Fruit fly (Drosophila melanogaster): Measurements from ENCODE around the gene DEF8.

DNA sequence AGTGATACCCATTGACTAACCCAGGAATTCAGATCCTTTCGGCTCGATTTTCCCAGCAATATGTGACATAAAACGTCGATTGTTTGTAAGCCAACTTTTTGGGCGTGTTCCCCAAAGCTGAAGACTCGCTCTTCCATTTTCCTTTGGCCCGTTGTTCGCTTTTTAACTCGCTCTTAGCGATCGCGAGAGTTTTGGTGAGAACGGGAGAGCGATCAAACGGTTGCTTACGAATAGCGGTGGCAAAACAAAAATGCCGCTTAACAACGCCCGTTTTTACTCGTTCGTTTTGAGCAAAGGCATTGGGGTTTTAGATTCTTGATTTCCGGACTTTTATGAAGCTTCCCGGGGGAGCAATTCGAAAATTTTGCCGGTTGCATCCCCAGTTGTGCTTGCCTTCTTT lies 15.0 kb downstream of the DEF8 start:
- TF ChIP-seq psq (optimal IDR thresholded peaks at IDR 0.05) (no peak), Dll (optimal IDR thresholded peaks at IDR 0.05) (no peak), CG8478 (optimal IDR thresholded peaks at IDR 0.05) (no peak), pan (optimal IDR thresholded peaks at IDR 0.05) (no peak), usp (GFP tag; optimal IDR thresholded peaks at IDR 0.05) (no peak)

All from whole organism.